Worm (Caenorhabditis elegans) whole organism, L3 larva: ENCODE data around the gene F10E7.6.

Source experiments
- aly-2 ChIP-seq: fragments of 150-350 bp; optimal IDR thresholded peaks from 2 replicates; lab custom pipeline; 2014; ENCODE audit warnings: missing biosample characterization, missing genetic modification characterization
- ama-1 ChIP-seq: fragments of 150-350 bp; optimal IDR thresholded peaks from 2 replicates; lab custom pipeline; 2018
- ceh-16 ChIP-seq: sonication (generic microtip); optimal IDR thresholded peaks from 2 replicates; lab custom pipeline; 2017; ENCODE audit warnings: missing biosample characterization, missing genetic modification characterization
- ceh-28 ChIP-seq: fragments of 150-350 bp; optimal IDR thresholded peaks from 2 replicates; lab custom pipeline; 2014; ENCODE audit warnings: missing biosample characterization, missing genetic modification reagents, missing genetic modification characterization
- ceh-82 ChIP-seq: fragments of 150-350 bp; optimal IDR thresholded peaks from 2 replicates; lab custom pipeline; 2014; ENCODE audit warnings: missing biosample characterization, missing genetic modification characterization
- daf-12 ChIP-seq: fragments of 150-350 bp; optimal IDR thresholded peaks from 2 replicates; lab custom pipeline; 2014; ENCODE audit warnings: missing biosample characterization, missing genetic modification reagents, missing genetic modification characterization
- egl-27 ChIP-seq: sonication (generic microtip); optimal IDR thresholded peaks from 4 replicates; lab custom pipeline; 2017; ENCODE audit warnings: missing biosample characterization, missing genetic modification reagents, missing genetic modification characterization
- elt-1 ChIP-seq: fragments of 150-350 bp; optimal IDR thresholded peaks from 2 replicates; lab custom pipeline; 2014; ENCODE audit warnings: missing biosample characterization, missing genetic modification characterization
- elt-2 ChIP-seq: sonication (generic microtip); optimal IDR thresholded peaks from 2 replicates; lab custom pipeline; 2016; ENCODE audit warnings: missing genetic modification reagents, mild to moderate bottlenecking, missing genetic modification characterization, missing compliant biosample characterization
- elt-3 ChIP-seq, 3 experiments: fragments of 150-350 bp in 1 of 3; sonication (generic microtip) in 2 of 3; optimal IDR thresholded peaks; 2 replicates in 2 of 3; 4 replicates in 1 of 3; lab custom pipeline; 2014 to 2017; ENCODE audit warnings: missing biosample characterization in 3 of 3, missing genetic modification characterization in 3 of 3
- eor-1 ChIP-seq, 2 experiments: fragments of 150-350 bp; optimal IDR thresholded peaks; 2 replicates each; lab custom pipeline; 2014 to 2018; ENCODE audit warnings: missing biosample characterization in 2 of 2, missing genetic modification characterization in 2 of 2
- fkh-10 ChIP-seq: sonication (generic microtip); optimal IDR thresholded peaks from 2 replicates; lab custom pipeline; 2017; ENCODE audit warnings: missing biosample characterization, missing genetic modification reagents, missing genetic modification characterization
- fkh-2 ChIP-seq: fragments of 150-350 bp; optimal IDR thresholded peaks from 2 replicates; lab custom pipeline; 2014; ENCODE audit warnings: missing biosample characterization, missing genetic modification reagents, missing genetic modification characterization
- jun-1 ChIP-seq: fragments of 150-350 bp; optimal IDR thresholded peaks from 2 replicates; lab custom pipeline; 2014; ENCODE audit warnings: missing biosample characterization, missing genetic modification reagents, missing genetic modification characterization
- lin-15B ChIP-seq: fragments of 150-350 bp; optimal IDR thresholded peaks from 2 replicates; lab custom pipeline; 2014; ENCODE audit warnings: missing biosample characterization, missing genetic modification characterization
- lin-39 ChIP-seq: fragments of 150-350 bp; optimal IDR thresholded peaks from 2 replicates; lab custom pipeline; 2018; ENCODE audit warnings: missing biosample characterization, missing genetic modification reagents, missing genetic modification characterization
- lsy-12 ChIP-seq: sonication (generic microtip); optimal IDR thresholded peaks from 2 replicates; lab custom pipeline; 2016; ENCODE audit warnings: mild to moderate bottlenecking, missing genetic modification characterization, missing compliant biosample characterization
- mdl-1 ChIP-seq: fragments of 150-350 bp; optimal IDR thresholded peaks from 2 replicates; lab custom pipeline; 2014; ENCODE audit warnings: missing biosample characterization, missing genetic modification characterization
- mml-1 ChIP-seq: fragments of 150-350 bp; sonication (generic microtip); optimal IDR thresholded peaks from 3 replicates; lab custom pipeline; 2014; ENCODE audit warnings: missing biosample characterization, missing genetic modification characterization
- nfya-1 ChIP-seq: sonication (generic microtip); optimal IDR thresholded peaks from 2 replicates; lab custom pipeline; 2017; ENCODE audit warnings: missing genetic modification characterization, mild to moderate bottlenecking, missing compliant biosample characterization, antibody characterized with exemption, moderate library complexity; ENCODE audit not compliant: insufficient read depth
- nhr-11 ChIP-seq: fragments of 150-350 bp; optimal IDR thresholded peaks from 2 replicates; lab custom pipeline; 2014; ENCODE audit warnings: missing biosample characterization, missing genetic modification characterization
- nhr-12 ChIP-seq: fragments of 150-350 bp; optimal IDR thresholded peaks from 2 replicates; lab custom pipeline; 2014; ENCODE audit warnings: missing biosample characterization, missing genetic modification characterization
- nhr-23 ChIP-seq: fragments of 150-350 bp; optimal IDR thresholded peaks from 2 replicates; lab custom pipeline; 2014; ENCODE audit warnings: missing biosample characterization, missing genetic modification reagents, missing genetic modification characterization
- nhr-237 ChIP-seq: fragments of 150-350 bp; optimal IDR thresholded peaks from 2 replicates; lab custom pipeline; 2014; ENCODE audit warnings: missing biosample characterization, missing genetic modification characterization
- nhr-25 ChIP-seq: sonication (generic microtip); optimal IDR thresholded peaks from 2 replicates; lab custom pipeline; 2017; ENCODE audit warnings: missing biosample characterization, missing genetic modification characterization
- nhr-43 ChIP-seq: sonication (generic microtip); optimal IDR thresholded peaks from 2 replicates; lab custom pipeline; 2016; ENCODE audit warnings: mild to moderate bottlenecking, missing genetic modification characterization, missing compliant biosample characterization; ENCODE audit not compliant: poor library complexity, severe bottlenecking
- nhr-67 ChIP-seq: fragments of 150-350 bp; optimal IDR thresholded peaks from 2 replicates; lab custom pipeline; 2014; ENCODE audit warnings: missing biosample characterization, missing genetic modification characterization
- nhr-76 ChIP-seq: fragments of 150-350 bp; sonication (generic microtip); optimal IDR thresholded peaks from 5 replicates; lab custom pipeline; 2014; ENCODE audit warnings: missing biosample characterization, missing genetic modification characterization
- nhr-77 ChIP-seq: fragments of 150-350 bp; optimal IDR thresholded peaks from 2 replicates; lab custom pipeline; 2014; ENCODE audit warnings: missing biosample characterization, missing genetic modification characterization
- pha-4 ChIP-seq: fragments of 150-350 bp; optimal IDR thresholded peaks from 2 replicates; lab custom pipeline; 2014; ENCODE audit warnings: missing biosample characterization, missing genetic modification reagents, missing genetic modification characterization
- pqm-1 ChIP-seq: fragments of 150-350 bp; optimal IDR thresholded peaks from 2 replicates; lab custom pipeline; 2017; ENCODE audit warnings: missing biosample characterization, missing genetic modification characterization, inconsistent platforms
- sea-2 ChIP-seq: fragments of 150-350 bp; sonication (generic microtip); optimal IDR thresholded peaks from 4 replicates; lab custom pipeline; 2014; ENCODE audit warnings: missing biosample characterization, missing genetic modification reagents, missing genetic modification characterization
- skn-1 ChIP-seq: fragments of 150-350 bp; optimal IDR thresholded peaks from 2 replicates; lab custom pipeline; 2014; ENCODE audit warnings: missing biosample characterization, missing genetic modification characterization
- snpc-4 ChIP-seq: fragments of 150-350 bp; optimal IDR thresholded peaks from 2 replicates; lab custom pipeline; 2014; ENCODE audit warnings: missing biosample characterization, missing genetic modification characterization
- unc-62 ChIP-seq: fragments of 150-350 bp; sonication (generic microtip); optimal IDR thresholded peaks from 4 replicates; lab custom pipeline; 2014; ENCODE audit warnings: missing biosample characterization, missing genetic modification reagents, missing genetic modification characterization
- zag-1 ChIP-seq: fragments of 150-350 bp; optimal IDR thresholded peaks from 2 replicates; lab custom pipeline; 2014; ENCODE audit warnings: missing biosample characterization, missing genetic modification characterization
- ztf-11 ChIP-seq: fragments of 150-350 bp; optimal IDR thresholded peaks from 2 replicates; lab custom pipeline; 2014; ENCODE audit warnings: missing biosample characterization, missing genetic modification characterization
- ztf-4 ChIP-seq: fragments of 150-350 bp; optimal IDR thresholded peaks from 2 replicates; lab custom pipeline; 2014; ENCODE audit warnings: missing biosample characterization, missing genetic modification characterization

Gene F10E7.6

DNA sequence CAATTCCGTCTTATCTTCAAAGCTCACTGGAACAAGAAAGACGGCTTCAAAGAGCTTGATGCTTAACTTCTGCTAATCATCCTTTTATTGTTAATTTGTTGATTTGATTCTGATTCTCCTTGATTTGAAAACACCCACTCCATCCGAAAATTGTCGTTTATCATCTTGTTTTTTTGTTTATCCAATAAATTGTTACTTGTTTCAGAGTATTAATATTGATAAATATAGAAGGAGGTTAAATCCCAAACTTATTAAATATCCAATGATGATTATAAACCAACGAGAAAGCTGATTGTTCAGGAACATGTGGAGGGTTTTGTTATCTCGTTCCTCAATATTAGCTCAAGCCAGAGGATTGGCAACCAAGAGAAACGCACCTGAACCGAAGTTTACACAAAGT is at the start of gene F10E7.6:
Gene F10E7.6 (plus strand): TSS at position 301 of the 400 bp plus-strand sequence.
- TF ChIP-seq nhr-23 (tag; lab: Kevin White, UChicago) (no peak), nhr-11 (tag; lab: Kevin White, UChicago) (no peak), ceh-28 (tag; lab: Kevin White, UChicago) (no peak), nhr-76 (tag; lab: Kevin White, UChicago) (no peak), nhr-237 (no peak), elt-1 (tag; lab: Kevin White, UChicago) (no peak), unc-62 (GFP tag; lab: Kevin White, UChicago) (no peak), sea-2 (GFP tag; lab: Kevin White, UChicago) (no peak), elt-3 (tag; optimal IDR thresholded peaks at IDR 0.05; lab: Kevin White, UChicago) (no peak), nfya-1 (no peak)
- TF ChIP-seq, all 47 proteins: peak for 0

DNA sequence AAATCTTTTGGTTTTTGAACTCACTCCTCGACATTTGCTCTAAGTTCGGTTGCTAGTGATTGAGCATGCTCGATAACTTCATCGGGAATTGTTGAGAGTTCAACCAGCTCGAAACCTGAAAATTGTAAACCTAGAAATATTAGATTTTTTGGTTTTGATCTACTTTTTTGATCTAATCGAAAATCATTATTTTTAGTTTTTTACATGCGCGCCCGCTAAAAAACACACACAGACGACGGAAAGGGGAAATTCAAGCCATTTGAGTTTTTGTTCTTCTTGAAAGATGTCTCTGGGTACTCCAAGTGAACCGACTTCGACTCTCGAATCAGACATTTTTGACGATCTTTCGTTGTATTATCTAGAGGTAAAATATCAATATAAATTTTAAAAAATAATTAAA is 47.5 kb upstream of the F10E7.6 start, which contains the start of gene nos-2:
Gene nos-2 (plus strand): TSS at position 228 of the 400 bp plus-strand sequence.
- no peak for TF ChIP-seq nfya-1
- TF ChIP-seq, all 47 proteins: peak for 0

DNA sequence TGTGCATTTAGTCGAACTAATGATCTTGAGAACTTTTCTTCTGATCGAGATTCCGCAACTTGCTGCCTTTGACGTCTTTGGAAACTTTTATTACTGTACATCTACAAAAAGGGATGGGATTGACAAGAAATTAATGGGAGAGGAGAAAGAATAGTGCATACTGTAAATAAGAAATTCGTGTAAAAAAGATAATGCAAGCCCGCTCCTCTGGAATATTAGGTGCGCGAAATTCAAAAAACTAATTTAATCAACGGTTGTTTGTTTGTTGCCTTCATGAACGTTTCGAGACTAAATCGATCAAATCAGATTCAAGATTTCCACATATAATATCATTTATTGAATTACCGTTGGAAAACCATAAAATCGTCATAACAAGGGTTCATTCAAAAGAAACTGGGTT is 43.0 kb upstream of the F10E7.6 start, which contains the start of gene him-14:
Gene him-14 (minus strand): TSS at position 101 of the 400 bp plus-strand sequence.
- TF ChIP-seq ama-1 (no peak), lin-15B (tag; lab: Kevin White, UChicago) (no peak), pha-4 (tag; lab: Kevin White, UChicago) (no peak), jun-1 (no peak), nhr-237 (no peak), ztf-4 (tag; lab: Kevin White, UChicago) (no peak), egl-27 (tag; lab: Kevin White, UChicago) (no peak), pqm-1 (tag; lab: Kevin White, UChicago) (no peak)
- TF ChIP-seq, all 47 proteins: peak for 0

ce11 chrII:7070434-7070833 is 42.4 kb upstream of the F10E7.6 start:
- no peak for TF ChIP-seq nfya-1
- TF ChIP-seq, all 47 proteins: peak for 0

ce11 chrII:7072315-7072589 is 40.6 kb upstream of the F10E7.6 start, which contains the start of gene kars-1:
Gene kars-1, minus strand, starts transcription at chrII:7072415.
- TF ChIP-seq nhr-237 (no peak), nhr-43 (tag; lab: Kevin White, UChicago) (no peak), mdl-1 (tag; lab: Kevin White, UChicago) (no peak), eor-1 (tag; optimal IDR thresholded peaks at IDR 0.05; lab: Kevin White, UChicago) (no peak), zag-1 (tag; lab: Kevin White, UChicago) (no peak), ztf-11 (tag; lab: Kevin White, UChicago) (no peak), unc-62 (GFP tag; lab: Kevin White, UChicago) (no peak), mml-1 (tag; lab: Kevin White, UChicago) (no peak), nhr-23 (tag; lab: Kevin White, UChicago) (no peak), skn-1 (no peak), lsy-12 (tag; lab: Kevin White, UChicago) (no peak), nhr-76 (tag; lab: Kevin White, UChicago) (no peak), daf-12 (tag; lab: Kevin White, UChicago) (no peak), nhr-25 (tag; lab: Kevin White, UChicago) (no peak), elt-3 (tag; optimal IDR thresholded peaks at IDR 0.05; lab: Kevin White, UChicago) (no peak), fkh-10 (GFP tag; lab: Kevin White, UChicago) (no peak), ceh-16 (tag; lab: Kevin White, UChicago) (no peak), pha-4 (tag; lab: Kevin White, UChicago) (no peak), nhr-11 (tag; lab: Kevin White, UChicago) (no peak), elt-2 (no peak)

- peak; percentile 41 for TF ChIP-seq pqm-1 (tag; lab: Kevin White, UChicago)
- TF ChIP-seq zag-1 (tag; lab: Kevin White, UChicago) = no peak
- no peak for TF ChIP-seq pha-4 (tag; lab: Kevin White, UChicago)
- no peak for TF ChIP-seq nhr-76 (tag; lab: Kevin White, UChicago)
- TF ChIP-seq nhr-67 (tag; lab: Kevin White, UChicago) = no peak
- no peak for TF ChIP-seq lin-39 (tag; lab: Kevin White, UChicago)
- no peak for TF ChIP-seq unc-62 (GFP tag; lab: Kevin White, UChicago)
- peak; percentile 1 for TF ChIP-seq jun-1
- no peak for TF ChIP-seq ama-1
- TF ChIP-seq lin-15B (tag; lab: Kevin White, UChicago) = peak; percentile 86
- TF ChIP-seq elt-1 (tag; lab: Kevin White, UChicago) = no peak
- no peak for TF ChIP-seq ztf-11 (tag; lab: Kevin White, UChicago)
- no peak for TF ChIP-seq nhr-77 (tag; lab: Kevin White, UChicago)
- peak; percentile 86 for TF ChIP-seq nhr-11 (tag; lab: Kevin White, UChicago)
- TF ChIP-seq nhr-12 (tag; lab: Kevin White, UChicago) = no peak
- TF ChIP-seq snpc-4 (tag; lab: Kevin White, UChicago) = no peak
- no peak for TF ChIP-seq ztf-4 (tag; lab: Kevin White, UChicago)
- no peak for TF ChIP-seq aly-2 (tag; lab: Kevin White, UChicago)
- TF ChIP-seq nhr-43 (tag; lab: Kevin White, UChicago) = no peak
- peak; percentile 58 for TF ChIP-seq skn-1
- TF ChIP-seq daf-12 (tag; lab: Kevin White, UChicago) = no peak
- no peak for TF ChIP-seq ceh-82 (tag; lab: Kevin White, UChicago)
- no peak for TF ChIP-seq ceh-28 (tag; lab: Kevin White, UChicago)
- no peak for TF ChIP-seq fkh-2 (tag; lab: Kevin White, UChicago)
Observed at ce11 chrII:7072590-7073536, 40.0 kb upstream of the F10E7.6 start.
